Worm (Caenorhabditis elegans): ENCODE measurements around the gene T10B10.4.

The T10B10.4 gene

DNA sequence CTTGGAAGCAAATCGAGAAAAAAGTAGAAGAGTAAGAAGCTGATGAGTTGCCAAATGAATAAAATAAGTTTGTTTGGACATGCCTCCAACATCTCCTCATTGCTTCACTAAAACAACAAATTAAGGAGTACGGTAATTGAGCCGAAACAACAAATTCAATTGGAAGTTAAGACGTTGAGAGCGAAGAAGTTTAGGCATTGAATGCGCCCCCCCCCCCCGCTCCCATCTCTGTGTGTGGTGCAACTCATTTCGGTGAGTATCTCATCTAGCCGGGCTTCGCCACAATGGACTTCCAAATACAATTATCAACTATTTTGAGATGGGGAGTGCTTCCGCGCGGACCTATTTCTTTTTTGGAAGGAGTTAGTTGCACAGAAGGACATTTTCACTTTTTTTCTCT is 34.9 kb upstream of the T10B10.4 start:
- no peak for TF ChIP-seq egl-27 (tag; optimal IDR thresholded peaks at IDR 0.05)
- peak; percentile 61 for TF ChIP-seq lin-14 (GFP tag; optimal IDR thresholded peaks at IDR 0.05)
- TF ChIP-seq lin-15B (tag; optimal IDR thresholded peaks at IDR 0.05), result no peak
- TF ChIP-seq efl-1 (optimal IDR thresholded peaks at IDR 0.05), result no peak
- TF ChIP-seq efl-1 (GFP tag; optimal IDR thresholded peaks at IDR 0.05 in 1 of 2), result peak in 1 of 2 experiments; percentile 29
- TF ChIP-seq hlh-17 (GFP tag; optimal IDR thresholded peaks at IDR 0.05; ENCODE audit: borderline replicate concordance), result no peak
- no peak for TF ChIP-seq xbp-1 (tag; optimal IDR thresholded peaks at IDR 0.05)
- TF ChIP-seq ceh-90 (tag; optimal IDR thresholded peaks at IDR 0.05), result no peak
- TF ChIP-seq lsy-2 (tag; optimal IDR thresholded peaks at IDR 0.05), result peak in 1 of 2 experiments; percentile 8
- TF ChIP-seq ces-1 (GFP tag; optimal IDR thresholded peaks at IDR 0.05), result no peak
- no peak for TF ChIP-seq C04F5.9 (tag; optimal IDR thresholded peaks at IDR 0.05)
- TF ChIP-seq nhr-85 (tag), result peak; percentile 57
- TF ChIP-seq vab-15 (tag; optimal IDR thresholded peaks at IDR 0.05), result no peak
- no peak for TF ChIP-seq unc-62 (GFP tag; optimal IDR thresholded peaks at IDR 0.05)
- no peak for TF ChIP-seq C16A3.4 (tag; optimal IDR thresholded peaks at IDR 0.05)
- TF ChIP-seq tlp-1 (tag; optimal IDR thresholded peaks at IDR 0.05), result no peak
- TF ChIP-seq nhr-12 (tag; optimal IDR thresholded peaks at IDR 0.05), result no peak
- TF ChIP-seq lin-35 (GFP tag; optimal IDR thresholded peaks at IDR 0.05), result no peak
- no peak for TF ChIP-seq jun-1 (tag; optimal IDR thresholded peaks at IDR 0.05)
- TF ChIP-seq ceh-82 (tag; optimal IDR thresholded peaks at IDR 0.05), result no peak
- TF ChIP-seq ceh-63 (GFP tag; optimal IDR thresholded peaks at IDR 0.05), result no peak
- no peak for TF ChIP-seq nhr-77 (tag; optimal IDR thresholded peaks at IDR 0.05)
- TF ChIP-seq zag-1 (tag; optimal IDR thresholded peaks at IDR 0.05), result no peak
- TF ChIP-seq tbx-2 (tag; optimal IDR thresholded peaks at IDR 0.05), result peak; percentile 50

DNA sequence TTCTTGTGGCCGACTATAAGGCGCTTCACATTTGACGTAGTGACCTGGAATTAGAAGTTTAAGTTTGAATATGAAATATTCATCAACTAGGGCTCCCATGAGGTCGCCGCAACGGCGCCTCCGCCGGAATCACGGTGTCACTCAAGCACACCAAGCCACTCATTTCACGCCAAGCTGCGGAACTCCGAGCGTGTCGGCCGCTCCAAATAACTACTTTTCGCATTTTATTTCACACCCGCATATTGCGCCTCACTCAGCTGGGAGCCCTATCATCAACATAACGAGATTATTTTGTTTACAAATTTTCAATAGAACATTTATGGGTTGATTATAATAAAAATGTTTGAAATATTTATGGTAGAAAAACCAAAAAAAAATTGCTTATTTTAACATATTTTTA is 32.1 kb upstream of the T10B10.4 start:
- peak; percentile 41 for TF ChIP-seq nhr-85 (tag)
- no peak for TF ChIP-seq sup-37 (GFP tag; optimal IDR thresholded peaks at IDR 0.05)
- peak; percentile 12 for TF ChIP-seq snpc-4 (tag; optimal IDR thresholded peaks at IDR 0.05)

- TF ChIP-seq mep-1 (tag; optimal IDR thresholded peaks at IDR 0.05) (no peak), Y116A8C.19 (tag; optimal IDR thresholded peaks at IDR 0.05; ENCODE audit: borderline replicate concordance) (no peak), nhr-47 (tag; optimal IDR thresholded peaks at IDR 0.05) (no peak), elt-3 (tag; optimal IDR thresholded peaks at IDR 0.05) (peak in 2 of 6 experiments; percentile 38 to 78), nhr-90 (tag; optimal IDR thresholded peaks at IDR 0.05; ENCODE audit: poor library complexity) (no peak), dpl-1 (GFP tag; optimal IDR thresholded peaks at IDR 0.05) (peak in 1 of 3 experiments; percentile 11), hlh-4 (tag; optimal IDR thresholded peaks at IDR 0.05) (no peak), lin-14 (GFP tag; optimal IDR thresholded peaks at IDR 0.05) (peak; percentile 27), nhr-11 (tag; optimal IDR thresholded peaks at IDR 0.05) (no peak), lsy-2 (tag; optimal IDR thresholded peaks at IDR 0.05) (peak in 1 of 2 experiments; percentile 31), jun-1 (tag; optimal IDR thresholded peaks at IDR 0.05) (no peak), fkh-10 (GFP tag; optimal IDR thresholded peaks at IDR 0.05) (no peak), egl-13 (tag; optimal IDR thresholded peaks at IDR 0.05) (no peak), mef-2 (tag; optimal IDR thresholded peaks at IDR 0.05) (no peak), nhr-85 (tag) (peak; percentile 74), snpc-4 (tag; optimal IDR thresholded peaks at IDR 0.05) (no peak), blmp-1 (tag; optimal IDR thresholded peaks at IDR 0.05) (peak; percentile 92), nhr-20 (tag; optimal IDR thresholded peaks at IDR 0.05) (peak; percentile 41), lin-35 (GFP tag; optimal IDR thresholded peaks at IDR 0.05) (peak in 1 of 2 experiments; percentile 32), unc-62 (GFP tag; optimal IDR thresholded peaks at IDR 0.05) (no peak), ceh-88 (GFP tag; IDR thresholded peaks at IDR 0.05) (no peak), efl-3 (GFP tag; optimal IDR thresholded peaks at IDR 0.05) (no peak), sup-37 (GFP tag; optimal IDR thresholded peaks at IDR 0.05) (no peak), snu-23 (GFP tag; optimal IDR thresholded peaks at IDR 0.05) (peak; percentile 6), nhr-71 (tag; optimal IDR thresholded peaks at IDR 0.05) (peak; percentile 26)
Measured at ce11 chrX:15158699-15159312, 31.1 kb upstream of the T10B10.4 start, which contains the start of gene C11G10.1. Gene C11G10.1 (minus strand): TSS chrX:15158749.
